Fruit fly (Drosophila melanogaster): ENCODE measurements around the gene Zip71B.
A peak's percentile ranks its signal among the peaks of the same experiment; 100 is the strongest.

Gene Zip71B

dm6 chr3L:15042470-15042869 lies 50.4 kb downstream of the Zip71B start, which contains the start of gene Rpn12R:
TSS of gene Rpn12R (minus strand) at chr3L:15042570.
- TF ChIP-seq CG6175 (GFP tag; IDR thresholded peaks at IDR 0.05) (no peak), Hsf (GFP tag; optimal IDR thresholded peaks at IDR 0.05) (no peak), CG10366 (GFP tag; IDR thresholded peaks at IDR 0.05) (no peak), stwl (tag; optimal IDR thresholded peaks at IDR 0.05) (no peak), Neu2 (GFP tag; optimal IDR thresholded peaks at IDR 0.05; ENCODE audit: borderline replicate concordance) (no peak), CG8089 (GFP tag; optimal IDR thresholded peaks at IDR 0.05) (no peak), Ptx1 (GFP tag; IDR thresholded peaks at IDR 0.05) (no peak), jumu (GFP tag; optimal IDR thresholded peaks at IDR 0.05) (no peak), salm (tag; optimal IDR thresholded peaks at IDR 0.05) (no peak), CG1529 (GFP tag; optimal IDR thresholded peaks at IDR 0.05) (no peak)

dm6 chr3L:15043465-15043864 lies 51.4 kb downstream of the Zip71B start:
- TF ChIP-seq Dfd (GFP tag; optimal IDR thresholded peaks at IDR 0.05) (peak in 1 of 2 experiments; percentile 69), CoRest (tag; optimal IDR thresholded peaks at IDR 0.05) (no peak)

DNA sequence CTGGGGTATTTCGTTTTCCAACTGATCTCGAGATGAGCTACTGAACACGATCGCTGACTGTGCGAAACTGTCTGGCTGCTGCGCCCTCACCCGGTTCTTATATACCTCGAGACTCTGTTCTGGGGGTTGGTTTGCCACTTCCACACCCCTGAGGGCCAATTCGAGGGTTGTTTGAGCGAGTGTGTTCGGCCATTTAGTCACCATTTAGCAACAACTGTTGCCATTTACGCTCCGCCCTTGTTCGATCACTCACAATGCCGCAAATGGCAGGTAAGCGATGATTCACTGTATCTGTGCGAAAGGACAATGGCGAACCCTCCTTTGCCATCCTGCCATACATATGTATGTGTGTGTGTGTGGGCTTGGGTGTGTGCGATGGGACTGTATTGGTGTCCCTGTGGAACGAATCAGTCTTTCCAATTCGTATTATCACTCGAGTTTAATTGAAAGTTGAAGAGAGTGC lies 51.8 kb downstream of the Zip71B start, which contains the start of gene ind:
Gene ind, minus strand, starts transcription at position 51 of the 463 bp plus-strand sequence.
- TF ChIP-seq stwl (tag; optimal IDR thresholded peaks at IDR 0.05), result no peak
- peak; percentile 50 for TF ChIP-seq phol (tag; optimal IDR thresholded peaks at IDR 0.05)
- peak; percentile 11 for TF ChIP-seq scrt (GFP tag; optimal IDR thresholded peaks at IDR 0.05)
- peak; percentile 25 for TF ChIP-seq gcm (GFP tag; optimal IDR thresholded peaks at IDR 0.05)
- TF ChIP-seq bigmax (GFP tag; optimal IDR thresholded peaks at IDR 0.05), result no peak
- peak; percentile 76 for TF ChIP-seq gsb-n (tag; optimal IDR thresholded peaks at IDR 0.05)
- peak; percentile 75 for TF ChIP-seq cg (GFP tag; optimal IDR thresholded peaks at IDR 0.05)
- peak; percentile 82 for TF ChIP-seq CG15479 (GFP tag; optimal IDR thresholded peaks at IDR 0.05)
- TF ChIP-seq Nf-YC (tag; optimal IDR thresholded peaks at IDR 0.05), result peak; percentile 90
- TF ChIP-seq prd (optimal IDR thresholded peaks at IDR 0.05), result no peak
- peak; percentile 37; the same call in 1 of the 3 replicates for TF ChIP-seq prd (GFP tag; IDR thresholded peaks at IDR 0.05)
- no peak for TF ChIP-seq peb (GFP tag; IDR thresholded peaks at IDR 0.05)
- TF ChIP-seq tll (GFP tag; optimal IDR thresholded peaks at IDR 0.05), result peak in 1 of 2 experiments; percentile 62
- TF ChIP-seq Nf-YB (GFP tag; optimal IDR thresholded peaks at IDR 0.05), result peak; percentile 92
- TF ChIP-seq CG2199 (GFP tag; IDR thresholded peaks at IDR 0.05), result 0 out of 3 replicates have a peak, but pooled peaks have one; percentile 15
- no peak for TF ChIP-seq CG14441 (GFP tag; IDR thresholded peaks at IDR 0.05)
- peak; percentile 90 for TF ChIP-seq D (optimal IDR thresholded peaks at IDR 0.05)
- TF ChIP-seq D (GFP tag; optimal IDR thresholded peaks at IDR 0.05), result peak; percentile 0
- peak; percentile 77; the same call in 1 of the 2 replicates for TF ChIP-seq seq (GFP tag; IDR thresholded peaks at IDR 0.05)
- TF ChIP-seq zen (tag; optimal IDR thresholded peaks at IDR 0.05), result peak; percentile 10
- no peak for TF ChIP-seq sima (GFP tag; optimal IDR thresholded peaks at IDR 0.05)
- peak; percentile 57 for TF ChIP-seq pros (GFP tag; optimal IDR thresholded peaks at IDR 0.05)
- TF ChIP-seq tap (tag; optimal IDR thresholded peaks at IDR 0.05), result peak; percentile 57
- no peak for TF ChIP-seq CG17912 (GFP tag; optimal IDR thresholded peaks at IDR 0.05)
- peak; percentile 49 for TF ChIP-seq grau (tag; optimal IDR thresholded peaks at IDR 0.05)
- no peak for TF ChIP-seq row (GFP tag; IDR thresholded peaks at IDR 0.05)
- no peak for TF ChIP-seq z (GFP tag; IDR thresholded peaks at IDR 0.05)
